Worm (Caenorhabditis elegans) whole organism, L1 larva: Measurements from ENCODE around the gene asp-5.

Experiments used
- fkh-8 ChIP-seq: sonication (generic microtip); optimal IDR thresholded peaks from 2 replicates; lab custom pipeline; 2016; ENCODE audit warnings: mild to moderate bottlenecking, missing genetic modification characterization, missing compliant biosample characterization
- lin-39 ChIP-seq: fragments of 150-350 bp; optimal IDR thresholded peaks from 2 replicates; lab custom pipeline; 2014; ENCODE audit warnings: missing biosample characterization, missing genetic modification reagents, missing genetic modification characterization
- pqm-1 ChIP-seq: sonication (generic microtip); optimal IDR thresholded peaks from 3 replicates; lab custom pipeline; 2017; ENCODE audit warnings: missing biosample characterization, missing genetic modification characterization
- unc-62 ChIP-seq: fragments of 150-350 bp; optimal IDR thresholded peaks from 2 replicates; lab custom pipeline; 2014; ENCODE audit warnings: missing biosample characterization, missing genetic modification reagents, missing genetic modification characterization
- vab-15 ChIP-seq: sonication (generic microtip); optimal IDR thresholded peaks from 2 replicates; lab custom pipeline; 2017; ENCODE audit warnings: missing genotype, mild to moderate bottlenecking, missing genetic modification characterization, missing compliant biosample characterization
- xbp-1 ChIP-seq: sonication (generic microtip); optimal IDR thresholded peaks from 2 replicates; lab custom pipeline; 2016; ENCODE audit warnings: missing genetic modification characterization, missing compliant biosample characterization

DNA sequence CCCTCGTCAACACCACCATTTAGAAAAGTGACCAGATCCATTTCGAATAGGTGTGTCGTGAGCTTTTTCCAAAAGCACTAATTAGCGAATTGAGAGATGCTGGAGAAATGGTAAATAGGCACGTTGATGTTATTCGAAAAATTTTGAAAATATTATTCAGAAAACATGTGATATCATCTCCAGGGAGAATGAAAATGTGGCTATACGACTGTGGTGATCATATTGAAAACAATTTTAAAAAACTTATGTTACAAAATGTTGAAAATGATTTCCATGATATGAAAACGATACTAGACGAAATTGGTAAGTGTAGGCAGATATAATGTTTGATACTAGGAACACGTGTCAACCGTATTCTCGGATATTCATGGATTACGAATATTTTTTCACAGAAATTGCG lies 45.4 kb upstream of the asp-5 start, which contains the start of gene K07C11.10:
- TF ChIP-seq unc-62 (GFP tag; lab: Kevin White, UChicago) (no peak), vab-15 (no peak), fkh-8 (tag; lab: Kevin White, UChicago) (peak; percentile 43), xbp-1 (tag; lab: Kevin White, UChicago) (no peak), pqm-1 (tag; lab: Kevin White, UChicago) (no peak), lin-39 (tag; lab: Kevin White, UChicago) (no peak)
